Fruit fly (Drosophila melanogaster) S2 (cell line): ENCODE data around the gene Wdfy2.

ENCODE experiments used
- CG8478 ChIP-seq: fragments of >200 bp; optimal IDR thresholded peaks from 2 replicates; lab custom pipeline; 2018
- CTCF ChIP-seq, 2 experiments: fragments of >200 bp; optimal IDR thresholded peaks; 2 replicates each; lab custom pipeline; 2018

DNA sequence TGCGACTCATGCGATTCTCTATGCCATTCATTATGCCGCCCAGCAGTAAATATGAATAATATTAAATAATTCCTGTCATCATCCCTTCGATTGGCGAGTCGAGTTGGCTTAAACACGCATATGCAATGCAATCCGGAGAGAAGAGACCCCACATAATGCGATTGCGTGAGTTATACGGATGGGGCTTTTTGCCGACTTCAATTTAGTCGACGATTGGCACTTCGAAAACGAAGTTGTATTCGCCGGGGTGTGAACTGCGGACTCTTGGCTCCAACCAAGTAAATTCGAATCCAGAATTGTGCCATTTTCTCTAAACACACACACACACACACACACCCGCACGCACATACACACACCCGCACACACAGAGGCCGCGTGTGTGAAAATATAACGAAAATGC is 46.8 kb upstream of the Wdfy2 start:
- TF ChIP-seq CG8478 (lab: Kevin White, UChicago): no peak
- TF ChIP-seq CTCF (optimal IDR thresholded peaks at IDR 0.05; lab: Kevin White, UChicago): no peak
